Fruit fly (Drosophila melanogaster): Measurements from ENCODE around the gene VhaM9.7-a.
A peak's percentile ranks its signal among the peaks of the same experiment; 100 is the strongest.

VhaM9.7-a gene

DNA sequence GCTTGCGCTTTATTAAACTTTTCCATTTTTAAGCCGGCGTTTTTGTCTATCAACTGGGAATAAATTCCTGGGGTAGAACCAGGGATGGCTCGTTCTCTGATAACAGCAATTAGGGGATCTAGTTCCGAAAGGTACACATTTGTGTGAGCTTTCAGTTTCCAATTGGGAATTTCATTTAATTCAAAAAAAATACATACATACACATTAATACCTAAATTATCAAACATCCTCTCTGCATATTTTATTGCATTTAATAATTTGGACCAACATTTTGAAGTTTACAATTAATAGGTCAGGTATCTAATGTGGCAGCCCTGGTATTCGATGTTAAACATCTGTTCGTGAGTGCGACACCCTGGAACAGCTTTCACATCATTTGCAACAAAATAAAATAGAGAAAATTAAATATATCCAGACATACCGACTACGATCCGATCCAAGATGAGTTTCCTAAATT is 3.4 kb upstream of the VhaM9.7-a start, which contains the start of the genes CG15011 and CG1309 (continued):
- TF ChIP-seq sna (GFP tag; IDR thresholded peaks at IDR 0.05; ENCODE audit: partially characterized antibody) (no peak), crol (GFP tag; IDR thresholded peaks at IDR 0.05) (peak; percentile 16; the same call in 1 of the 2 replicates), dysf (GFP tag; IDR thresholded peaks at IDR 0.05) (peak; percentile 77), Abd-B (GFP tag; optimal IDR thresholded peaks at IDR 0.05) (peak; percentile 89), rib (GFP tag; IDR thresholded peaks at IDR 0.05) (0 out of 2 replicates have a peak, but pooled peaks have one; percentile 35), CG17385 (GFP tag; optimal IDR thresholded peaks at IDR 0.05) (peak; percentile 63), CG4730 (GFP tag; IDR thresholded peaks at IDR 0.05) (peak; percentile 43), Doc3 (GFP tag; IDR thresholded peaks at IDR 0.05; ENCODE audit: partially characterized antibody) (0 out of 3 replicates have a peak, but pooled peaks have one; percentile 40), unpg (GFP tag; optimal IDR thresholded peaks at IDR 0.05) (peak; percentile 84), Hmr (GFP tag; optimal IDR thresholded peaks at IDR 0.05) (peak; percentile 81), Opbp (GFP tag; IDR thresholded peaks at IDR 0.05; ENCODE audit: partially characterized antibody) (no peak), pnt (GFP tag; optimal IDR thresholded peaks at IDR 0.05) (peak; percentile 67), tio (GFP tag; optimal IDR thresholded peaks at IDR 0.05) (no peak), ase (GFP tag; IDR thresholded peaks at IDR 0.05) (peak; percentile 72; the same call in 2 of the 3 replicates), tx (GFP tag; optimal IDR thresholded peaks at IDR 0.05) (peak; percentile 82), CG12155 (GFP tag; optimal IDR thresholded peaks at IDR 0.05) (peak; percentile 87), zen2 (GFP tag; IDR thresholded peaks at IDR 0.05; ENCODE audit: partially characterized antibody) (no peak), CG6854 (GFP tag; optimal IDR thresholded peaks at IDR 0.05) (no peak), CG10147 (GFP tag; optimal IDR thresholded peaks at IDR 0.05) (peak; percentile 81), Ets97D (GFP tag; optimal IDR thresholded peaks at IDR 0.05) (peak; percentile 58), chinmo (GFP tag; IDR thresholded peaks at IDR 0.05; ENCODE audit: partially characterized antibody) (0 out of 4 replicates have a peak, but pooled peaks have one; percentile 32), CG3065 (GFP tag; optimal IDR thresholded peaks at IDR 0.05) (peak; percentile 54), CG30403 (GFP tag; optimal IDR thresholded peaks at IDR 0.05) (peak; percentile 92), NK7.1 (GFP tag; optimal IDR thresholded peaks at IDR 0.05) (peak; percentile 79), CG11504 (tag; optimal IDR thresholded peaks at IDR 0.05) (peak; percentile 84), Rx (GFP tag; IDR thresholded peaks at IDR 0.05) (peak; percentile 59), NC2β (GFP tag; optimal IDR thresholded peaks at IDR 0.05) (peak; percentile 85), Tbp (GFP tag; optimal IDR thresholded peaks at IDR 0.05) (no peak), klu (GFP tag; IDR thresholded peaks at IDR 0.05) (peak; percentile 69; the same call in 1 of the 2 replicates), dpn (GFP tag; optimal IDR thresholded peaks at IDR 0.05) (peak; percentile 85 to 88), br (optimal IDR thresholded peaks at IDR 0.05) (no peak), nerfin-1 (tag; optimal IDR thresholded peaks at IDR 0.05) (peak; percentile 93), Hr51 (GFP tag; optimal IDR thresholded peaks at IDR 0.05) (peak; percentile 80 to 81), cas (GFP tag; IDR thresholded peaks at IDR 0.05) (0 out of 2 replicates have a peak, but pooled peaks have one; percentile 31), prd (optimal IDR thresholded peaks at IDR 0.05) (no peak), prd (GFP tag; IDR thresholded peaks at IDR 0.05) (peak; percentile 88), pros (GFP tag; optimal IDR thresholded peaks at IDR 0.05) (no peak), ERR (GFP tag; optimal IDR thresholded peaks at IDR 0.05) (peak; percentile 49), oc (tag; optimal IDR thresholded peaks at IDR 0.05) (peak; percentile 66), jumu (GFP tag; optimal IDR thresholded peaks at IDR 0.05) (peak; percentile 81), tgo (GFP tag; IDR thresholded peaks at IDR 0.05) (peak; percentile 57; the same call in 2 of the 3 replicates), salm (tag; optimal IDR thresholded peaks at IDR 0.05) (peak; percentile 56), Poxn (GFP tag; IDR thresholded peaks at IDR 0.05) (0 out of 2 replicates have a peak, but pooled peaks have one; percentile 24), CG3281 (GFP tag; optimal IDR thresholded peaks at IDR 0.05) (peak; percentile 99), en (GFP tag; optimal IDR thresholded peaks at IDR 0.05) (peak; percentile 67), CG31388 (GFP tag; optimal IDR thresholded peaks at IDR 0.05) (peak; percentile 51), Blimp-1 (GFP tag; optimal IDR thresholded peaks at IDR 0.05) (peak; percentile 77), CG12071 (GFP tag; optimal IDR thresholded peaks at IDR 0.05) (no peak), CG4404 (GFP tag; IDR thresholded peaks at IDR 0.05) (peak; percentile 66), CG9215 (GFP tag; IDR thresholded peaks at IDR 0.05) (peak; percentile 73)
